Worm (Caenorhabditis elegans): ENCODE results near the gene T24F1.7.
A peak's percentile ranks its signal among the peaks of the same experiment; 100 is the strongest.

T24F1.7 gene

DNA sequence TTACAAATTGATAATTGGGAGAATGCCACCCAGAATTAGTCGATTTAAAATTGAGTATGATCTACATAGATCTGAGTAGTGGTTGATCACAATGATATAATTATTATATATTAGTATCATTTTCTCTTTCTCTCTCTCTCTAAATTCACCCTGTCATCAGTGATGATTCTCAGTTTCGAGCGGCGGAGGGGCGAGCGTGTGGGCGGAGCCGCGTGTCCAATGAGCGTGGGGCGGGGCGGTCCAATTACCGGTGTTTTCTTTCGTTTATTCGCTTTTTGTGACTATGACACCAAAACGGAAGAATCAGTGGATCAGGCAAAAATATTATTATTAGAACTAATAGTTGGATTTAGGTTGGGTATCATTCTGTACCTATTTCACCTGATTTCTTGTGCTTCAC, 32.4 kb upstream of the T24F1.7 start:
- TF ChIP-seq nfya-1 (tag; optimal IDR thresholded peaks at IDR 0.05) (peak; percentile 93), ceh-18 (tag; optimal IDR thresholded peaks at IDR 0.05) (no peak)

DNA sequence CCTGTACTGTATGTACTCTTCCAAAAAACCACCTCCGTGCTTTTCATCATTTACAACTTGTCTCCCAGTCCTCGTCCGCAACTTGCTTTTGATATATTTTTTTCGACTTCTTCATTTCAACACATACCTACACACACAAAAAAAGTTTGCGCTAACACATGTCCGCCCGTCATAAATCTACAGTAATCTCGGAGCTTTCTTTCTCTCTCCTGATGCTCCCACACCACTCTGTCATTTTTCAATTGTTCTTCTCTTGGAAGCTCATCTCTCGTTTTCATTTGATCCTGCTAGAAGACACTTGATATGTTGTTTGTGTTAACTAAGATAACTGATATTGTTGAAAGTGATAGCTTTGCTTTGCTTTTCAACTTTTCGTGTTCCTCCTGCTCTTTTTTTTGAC, 31.1 kb upstream of the T24F1.7 start:
- TF ChIP-seq sdc-2 (tag; optimal IDR thresholded peaks at IDR 0.05): no peak
- TF ChIP-seq ceh-14 (tag; optimal IDR thresholded peaks at IDR 0.05): no peak
- no peak for TF ChIP-seq ceh-19 (GFP tag; optimal IDR thresholded peaks at IDR 0.05)
- TF ChIP-seq pat-9 (tag; optimal IDR thresholded peaks at IDR 0.05): no peak

ce11 chrII:11281666-11282065, 30.7 kb upstream of the T24F1.7 start, which contains the start of gene unc-130:
Gene unc-130, plus strand, starts transcription at chrII:11281966.
- TF ChIP-seq madf-2 (tag; optimal IDR thresholded peaks at IDR 0.05) (no peak), dmd-4 (tag; optimal IDR thresholded peaks at IDR 0.05; ENCODE audit: borderline replicate concordance) (no peak), pha-2 (tag; optimal IDR thresholded peaks at IDR 0.05) (no peak), ceh-18 (tag; optimal IDR thresholded peaks at IDR 0.05) (no peak), rnt-1 (tag; optimal IDR thresholded peaks at IDR 0.05) (no peak), ahr-1 (tag; optimal IDR thresholded peaks at IDR 0.05) (no peak), ceh-31 (tag; optimal IDR thresholded peaks at IDR 0.05) (no peak), tbx-7 (tag; optimal IDR thresholded peaks at IDR 0.05) (no peak), pag-3 (tag; optimal IDR thresholded peaks at IDR 0.05; ENCODE audit: borderline replicate concordance) (no peak), unc-55 (GFP tag; optimal IDR thresholded peaks at IDR 0.05) (no peak), Y22D7AL.16 (tag; optimal IDR thresholded peaks at IDR 0.05) (no peak), ztf-16 (tag; optimal IDR thresholded peaks at IDR 0.05) (no peak), che-1 (tag; optimal IDR thresholded peaks at IDR 0.05) (no peak), ceh-24 (tag; optimal IDR thresholded peaks at IDR 0.05) (no peak), ceh-19 (GFP tag; optimal IDR thresholded peaks at IDR 0.05) (no peak), T23F11.4 (GFP tag; optimal IDR thresholded peaks at IDR 0.05) (no peak), pha-4 (tag; optimal IDR thresholded peaks at IDR 0.05) (no peak), nhr-11 (tag; optimal IDR thresholded peaks at IDR 0.05) (no peak), C38D4.7 (GFP tag; optimal IDR thresholded peaks at IDR 0.05) (no peak), unc-86 (tag; optimal IDR thresholded peaks at IDR 0.05) (no peak)

DNA sequence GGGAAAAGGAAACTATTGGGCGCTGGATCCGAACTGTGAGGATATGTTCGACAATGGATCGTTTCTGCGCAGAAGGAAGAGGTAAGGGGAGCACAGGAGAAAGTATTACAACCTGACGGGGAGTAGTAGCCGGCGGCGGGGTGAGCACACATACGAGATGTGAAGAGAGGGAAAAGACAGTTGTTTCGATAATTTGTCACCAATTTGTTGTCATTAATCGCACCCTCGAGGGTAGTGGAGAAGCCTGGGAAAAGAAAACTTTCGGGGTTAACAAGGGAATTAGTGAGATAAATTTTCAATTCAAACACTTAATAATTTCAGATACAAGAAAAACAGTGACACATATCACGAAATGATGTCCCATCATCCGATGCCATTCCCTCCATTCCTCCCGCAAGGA, 29.3 kb upstream of the T24F1.7 start:
- TF ChIP-seq elt-4 (tag; optimal IDR thresholded peaks at IDR 0.05) (no peak), tbx-7 (tag; optimal IDR thresholded peaks at IDR 0.05) (no peak), ztf-16 (tag; optimal IDR thresholded peaks at IDR 0.05) (no peak), ceh-45 (GFP tag; IDR thresholded peaks at IDR 0.05) (no peak), dmd-4 (tag; optimal IDR thresholded peaks at IDR 0.05; ENCODE audit: borderline replicate concordance) (no peak), hlh-6 (tag; optimal IDR thresholded peaks at IDR 0.05) (no peak), tbx-2 (tag; optimal IDR thresholded peaks at IDR 0.05) (peak; percentile 6), ceh-18 (tag; optimal IDR thresholded peaks at IDR 0.05) (no peak), ahr-1 (tag; optimal IDR thresholded peaks at IDR 0.05) (no peak), syd-9 (tag; optimal IDR thresholded peaks at IDR 0.05) (no peak), unc-55 (GFP tag; optimal IDR thresholded peaks at IDR 0.05) (peak; percentile 28)

DNA sequence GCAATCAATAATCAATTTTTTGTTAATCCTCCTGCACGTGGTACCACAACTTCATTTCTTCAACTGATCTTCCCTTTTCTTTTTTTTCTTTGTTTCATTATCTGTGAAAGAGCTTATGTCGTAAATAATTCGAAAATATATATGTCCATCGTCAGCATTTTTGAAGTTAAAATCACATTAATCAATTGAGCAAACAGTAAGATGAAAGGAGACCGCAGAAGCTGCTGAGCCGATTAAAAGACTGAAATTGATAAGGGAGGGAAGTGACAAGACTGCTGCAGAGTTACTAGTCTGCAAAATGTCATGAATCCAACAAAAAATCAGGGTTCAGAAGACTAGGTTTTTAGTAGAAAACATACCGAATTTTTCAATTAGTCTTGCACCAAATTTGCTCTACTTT, 28.5 kb upstream of the T24F1.7 start:
- no peak for TF ChIP-seq K09A11.1 (tag; optimal IDR thresholded peaks at IDR 0.05; ENCODE audit: insufficient read depth)
- TF ChIP-seq Y22D7AL.16 (tag; optimal IDR thresholded peaks at IDR 0.05): no peak
- no peak for TF ChIP-seq ceh-6 (GFP tag; optimal IDR thresholded peaks at IDR 0.05)
- TF ChIP-seq gmeb-2 (tag; optimal IDR thresholded peaks at IDR 0.05): no peak
- no peak for TF ChIP-seq npax-4 (tag; optimal IDR thresholded peaks at IDR 0.05)
- no peak for TF ChIP-seq sox-2 (GFP tag; IDR thresholded peaks at IDR 0.05)
- TF ChIP-seq pha-2 (tag; optimal IDR thresholded peaks at IDR 0.05): no peak
- TF ChIP-seq ceh-14 (tag; optimal IDR thresholded peaks at IDR 0.05): no peak
- no peak for TF ChIP-seq ets-4 (tag; optimal IDR thresholded peaks at IDR 0.05)
- TF ChIP-seq elt-4 (tag; optimal IDR thresholded peaks at IDR 0.05): no peak
- no peak for TF ChIP-seq odd-2 (tag; optimal IDR thresholded peaks at IDR 0.05)
- TF ChIP-seq unc-55 (GFP tag; optimal IDR thresholded peaks at IDR 0.05): no peak
- TF ChIP-seq dmd-4 (tag; optimal IDR thresholded peaks at IDR 0.05; ENCODE audit: borderline replicate concordance): no peak
